Worm (Caenorhabditis elegans) whole organism, midembryonic: ENCODE measurements around the gene mec-1.

Experiments used
- T22C8.4 ChIP-seq: fragments of 200-800 bp; sonication (Bioruptor generic); IDR thresholded peaks from 2 replicates; pipeline ENCODE4 v1.3.6; 2022; ENCODE audit warnings: missing genetic modification characterization, missing compliant biosample characterization
- cog-1 ChIP-seq: sonication (generic microtip); optimal IDR thresholded peaks from 2 replicates; lab custom pipeline; 2016; ENCODE audit warnings: missing genetic modification characterization, missing compliant biosample characterization
- flt-1 ChIP-seq: fragments of 200-800 bp; sonication (Bioruptor generic); IDR thresholded peaks from 2 replicates; pipeline ENCODE4 v1.3.6; 2022; ENCODE audit warnings: missing genetic modification characterization, missing compliant biosample characterization
- klf-2 ChIP-seq: fragments of 200-800 bp; sonication (Bioruptor generic); conservative IDR thresholded peaks from 2 replicates; pipeline ENCODE4 v1.3.6; 2022; ENCODE audit warnings: missing genetic modification reagents, missing genetic modification characterization, missing compliant biosample characterization
- med-1 ChIP-seq: sonication (generic microtip); optimal IDR thresholded peaks from 2 replicates; lab custom pipeline; 2017; ENCODE audit warnings: missing genetic modification characterization, mild to moderate bottlenecking, missing compliant biosample characterization, antibody characterized with exemption, missing genetic modification reagents; ENCODE audit not compliant: insufficient read depth
- ref-1 ChIP-seq: fragments of 200-800 bp; sonication (Bioruptor generic); conservative IDR thresholded peaks from 2 replicates; pipeline ENCODE4 v1.3.6; 2022; ENCODE audit warnings: missing genetic modification reagents, missing genetic modification characterization, missing compliant biosample characterization
- tab-1 ChIP-seq: fragments of 200-800 bp; sonication (Bioruptor generic); IDR thresholded peaks from 2 replicates; pipeline ENCODE4 v1.3.6; 2022; ENCODE audit warnings: missing genetic modification characterization, missing compliant biosample characterization
- ztf-23 ChIP-seq: fragments of 200-800 bp; sonication (Bioruptor generic); IDR thresholded peaks from 2 replicates; pipeline ENCODE4 v1.3.6; 2022; ENCODE audit warnings: missing genetic modification reagents, missing genetic modification characterization, missing compliant biosample characterization
- ztf-29 ChIP-seq: fragments of 200-800 bp; sonication (Bioruptor generic); IDR thresholded peaks from 2 replicates; pipeline ENCODE4 v1.3.6; 2022; ENCODE audit warnings: missing genetic modification reagents, missing genetic modification characterization, missing compliant biosample characterization

DNA sequence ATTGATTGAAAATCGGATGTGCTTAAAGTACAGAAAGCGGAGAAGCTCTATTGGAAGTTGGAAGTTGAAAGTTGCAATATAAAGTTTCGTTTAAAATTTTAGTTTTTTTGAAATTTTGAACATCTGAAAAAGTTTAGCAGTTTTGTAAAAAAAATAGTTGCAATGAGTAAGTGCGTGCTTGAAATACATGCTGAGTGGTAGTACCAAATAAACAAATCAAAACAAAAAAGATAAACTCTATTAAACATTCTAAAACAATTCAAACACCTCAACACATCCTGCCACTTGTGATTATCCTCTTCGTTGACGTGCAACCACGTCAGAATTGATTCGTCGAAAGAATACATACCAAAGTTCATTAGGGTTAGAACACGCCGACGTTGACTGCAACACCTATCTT, 37.1 kb upstream of the mec-1 start:
- TF ChIP-seq ztf-23 (GFP tag; lab: Robert Waterston, UW) (no peak), flt-1 (GFP tag; lab: Robert Waterston, UW) (no peak), tab-1 (GFP tag; lab: Robert Waterston, UW) (no peak), T22C8.4 (no peak), klf-2 (GFP tag; lab: Robert Waterston, UW) (no peak), cog-1 (tag; lab: Kevin White, UChicago) (no peak), med-1 (GFP tag; lab: Kevin White, UChicago) (no peak), ref-1 (no peak), ztf-29 (GFP tag; lab: Robert Waterston, UW) (no peak)
